Worm (Caenorhabditis elegans): ENCODE measurements around the gene T19C4.1.

T19C4.1 gene

DNA sequence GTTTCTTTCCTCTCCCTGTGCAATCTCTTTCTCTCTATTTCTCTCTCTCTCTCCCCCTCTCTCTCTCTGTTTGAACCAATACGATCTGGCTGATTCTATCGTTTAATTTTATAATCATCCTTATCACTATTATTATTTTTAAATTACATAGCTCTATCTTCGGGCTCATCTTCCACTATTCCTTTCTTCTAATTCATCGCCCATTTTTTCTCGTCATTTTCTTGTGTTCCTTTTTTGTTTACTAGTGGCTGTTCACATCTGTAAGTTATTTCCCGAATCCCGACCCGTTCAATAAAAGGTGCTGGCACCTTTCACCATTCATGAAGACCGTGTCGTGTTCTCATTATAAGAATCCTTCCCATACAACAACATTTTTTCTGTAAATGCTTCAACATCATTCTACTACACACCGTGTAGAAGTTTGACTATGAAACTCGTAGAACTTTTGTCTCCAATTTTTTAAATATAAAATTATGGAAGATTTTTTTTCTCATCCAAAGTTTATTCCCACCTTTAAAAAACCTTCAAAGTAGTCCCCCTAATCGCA lies 31.3 kb upstream of the T19C4.1 start (continued):
- TF ChIP-seq nhr-77 (tag; optimal IDR thresholded peaks at IDR 0.05), result peak; percentile 31
- peak; percentile 14 for TF ChIP-seq nhr-25 (tag; optimal IDR thresholded peaks at IDR 0.05; ENCODE audit: borderline replicate concordance, insufficient read depth)

DNA sequence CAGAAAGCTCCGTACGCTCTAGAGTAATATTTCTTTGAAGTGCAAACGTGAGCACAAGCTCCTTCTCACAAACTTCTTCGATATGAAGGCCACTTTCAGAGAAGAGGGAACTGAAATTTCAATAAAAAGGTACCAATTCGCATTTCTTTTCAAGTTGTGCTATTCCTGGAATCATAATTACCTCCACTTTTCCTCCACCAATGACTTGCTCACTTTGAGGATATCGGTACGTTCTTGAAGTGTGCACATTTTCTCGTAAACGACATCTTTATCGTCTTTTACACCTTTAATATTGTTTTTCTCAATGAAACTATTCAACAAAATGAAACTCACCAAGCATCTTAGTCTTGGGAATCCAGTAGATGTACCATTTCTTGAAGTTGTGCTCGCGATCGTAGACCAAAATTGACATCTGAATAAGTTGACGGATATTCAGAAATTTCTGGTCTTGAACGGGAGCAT lies 30.2 kb upstream of the T19C4.1 start, which contains the start of gene scb-1:
Gene scb-1 (minus strand): TSS at position 412 of the 462 bp plus-strand sequence.
- TF ChIP-seq ctbp-1 (GFP tag; IDR thresholded peaks at IDR 0.05) (0 out of 2 replicates have a peak, but pooled peaks have one; percentile 28), R02D3.7 (tag; optimal IDR thresholded peaks at IDR 0.05) (no peak), hmg-1.1 (GFP tag; IDR thresholded peaks at IDR 0.05) (no peak), snpc-1.2 (GFP tag; IDR thresholded peaks at IDR 0.05) (no peak), zip-2 (tag; optimal IDR thresholded peaks at IDR 0.05) (peak; percentile 34), mdt-29 (GFP tag; IDR thresholded peaks at IDR 0.05) (0 out of 2 replicates have a peak, but pooled peaks have one; percentile 20), lin-38 (GFP tag; IDR thresholded peaks at IDR 0.05) (0 out of 2 replicates have a peak, but pooled peaks have one; percentile 5), nhr-111 (GFP tag; optimal IDR thresholded peaks at IDR 0.05) (peak; percentile 38), T26A8.4 (GFP tag; IDR thresholded peaks at IDR 0.05) (peak; percentile 30; the same call in 1 of the 2 replicates), rbr-2 (tag; optimal IDR thresholded peaks at IDR 0.05) (peak; percentile 1), aha-1 (tag) (peak; percentile 52), mep-1 (tag; optimal IDR thresholded peaks at IDR 0.05) (peak; percentile 0)

DNA sequence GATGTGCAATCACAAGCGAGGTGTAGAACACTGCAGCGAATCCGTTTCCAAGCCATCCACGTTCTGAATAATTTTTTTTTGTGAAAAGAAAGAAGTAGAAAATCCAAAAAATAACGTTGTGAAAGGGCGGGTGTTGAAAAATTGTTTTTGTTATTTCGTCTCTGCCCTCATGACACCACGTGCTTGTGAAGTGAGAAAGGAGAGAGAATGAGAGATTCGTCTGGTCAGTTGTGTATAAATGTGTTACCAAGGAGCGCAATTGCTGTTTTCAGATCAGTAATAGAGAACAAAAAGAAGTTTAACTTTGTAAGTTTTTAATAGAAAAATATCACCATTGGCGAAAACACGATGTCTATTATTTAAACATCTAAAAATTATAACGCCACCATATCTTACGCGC lies 28.3 kb upstream of the T19C4.1 start:
- TF ChIP-seq hlh-30 (tag; optimal IDR thresholded peaks at IDR 0.05; ENCODE audit: insufficient read depth) (peak; percentile 93), dmd-6 (GFP tag; IDR thresholded peaks at IDR 0.05) (peak; percentile 21; the same call in 1 of the 2 replicates), unc-62 (GFP tag; optimal IDR thresholded peaks at IDR 0.05 in 1 of 2) (no peak), unc-62 (tag; optimal IDR thresholded peaks at IDR 0.05) (no peak), nhr-28 (tag; optimal IDR thresholded peaks at IDR 0.05) (peak; percentile 47), nhr-76 (tag; optimal IDR thresholded peaks at IDR 0.05) (no peak), zfp-2 (tag; optimal IDR thresholded peaks at IDR 0.05) (no peak), lin-13 (GFP tag; optimal IDR thresholded peaks at IDR 0.05) (no peak), spr-3 (GFP tag; optimal IDR thresholded peaks at IDR 0.05) (no peak), ceh-28 (tag; optimal IDR thresholded peaks at IDR 0.05) (no peak), mdl-1 (tag; optimal IDR thresholded peaks at IDR 0.05) (peak; percentile 56 to 90), nhr-11 (tag; optimal IDR thresholded peaks at IDR 0.05) (peak; percentile 21), unc-130 (GFP tag; optimal IDR thresholded peaks at IDR 0.05) (no peak), ZK337.2 (GFP tag; IDR thresholded peaks at IDR 0.05) (no peak), mep-1 (tag; optimal IDR thresholded peaks at IDR 0.05) (peak; percentile 49), snpc-1.2 (GFP tag; IDR thresholded peaks at IDR 0.05) (no peak), ceh-32 (tag; optimal IDR thresholded peaks at IDR 0.05; ENCODE audit: poor library complexity) (no peak), F26F4.8 (GFP tag; conservative IDR thresholded peaks at IDR 0.05) (no peak), ztf-7 (tag; optimal IDR thresholded peaks at IDR 0.05) (no peak), daf-16 (GFP tag; optimal IDR thresholded peaks at IDR 0.05) (peak in 1 of 2 experiments; percentile 51), daf-16 (tag; optimal IDR thresholded peaks at IDR 0.05) (no peak), daf-12 (tag; optimal IDR thresholded peaks at IDR 0.05) (no peak), skn-1 (tag; optimal IDR thresholded peaks at IDR 0.05) (no peak), attf-4 (tag; optimal IDR thresholded peaks at IDR 0.05) (no peak), daf-19 (GFP tag; conservative IDR thresholded peaks at IDR 0.05) (no peak), arid-1 (GFP tag; conservative IDR thresholded peaks at IDR 0.05) (no peak), set-16 (GFP tag; IDR thresholded peaks at IDR 0.05) (no peak), egl-43 (GFP tag; IDR thresholded peaks at IDR 0.05) (no peak), pqm-1 (tag; optimal IDR thresholded peaks at IDR 0.05) (no peak), Y105C5A.15 (GFP tag; IDR thresholded peaks at IDR 0.05) (no peak), ztf-11 (tag; optimal IDR thresholded peaks at IDR 0.05) (no peak), spr-1 (tag; optimal IDR thresholded peaks at IDR 0.05) (no peak), lsy-2 (tag; optimal IDR thresholded peaks at IDR 0.05) (peak in 1 of 2 experiments; percentile 33), tra-1 (GFP tag; IDR thresholded peaks at IDR 0.05) (no peak), nhr-237 (tag; optimal IDR thresholded peaks at IDR 0.05) (no peak), zip-11 (GFP tag; IDR thresholded peaks at IDR 0.05) (no peak), mxl-3 (GFP tag; optimal IDR thresholded peaks at IDR 0.05) (peak; percentile 88)

Data from whole organism, L4 larva.